Fruit fly (Drosophila melanogaster): Measurements from ENCODE around the gene alphaTub84B.

- TF ChIP-seq brk (GFP tag; optimal IDR thresholded peaks at IDR 0.05) = peak; percentile 80
- peak; percentile 82 for TF ChIP-seq OdsH (GFP tag; optimal IDR thresholded peaks at IDR 0.05)
- TF ChIP-seq CG9705 (GFP tag; optimal IDR thresholded peaks at IDR 0.05) = peak; percentile 60
- peak; percentile 88 for TF ChIP-seq br (GFP tag; optimal IDR thresholded peaks at IDR 0.05)
- TF ChIP-seq fru (GFP tag; optimal IDR thresholded peaks at IDR 0.05) = peak; percentile 84
- TF ChIP-seq woc (GFP tag; optimal IDR thresholded peaks at IDR 0.05) = peak; percentile 69
- no peak for TF ChIP-seq GATAd (GFP tag; optimal IDR thresholded peaks at IDR 0.05)
- peak; percentile 87 for TF ChIP-seq Jra (GFP tag; optimal IDR thresholded peaks at IDR 0.05)
- no peak for TF ChIP-seq Dif (GFP tag; optimal IDR thresholded peaks at IDR 0.05; ENCODE audit: partially characterized antibody)
- TF ChIP-seq psq (GFP tag; optimal IDR thresholded peaks at IDR 0.05) = peak; percentile 69
- TF ChIP-seq sage (GFP tag; optimal IDR thresholded peaks at IDR 0.05) = peak; percentile 86
- TF ChIP-seq Dfd (GFP tag; optimal IDR thresholded peaks at IDR 0.05) = no peak
- TF ChIP-seq tai (GFP tag; optimal IDR thresholded peaks at IDR 0.05) = peak; percentile 73
These were observed 41.6 kb downstream of the alphaTub84B start, which contains the start of gene CG10068 for dm6 chr3R:7127966-7128365.
